Fruit fly (Drosophila melanogaster): Measurements from ENCODE around the gene emc.

The emc gene

dm6 chr3L:791251-791991 lies 42.2 kb downstream of the emc start (continued):
- peak; percentile 60; the same call in 2 of the 3 replicates for TF ChIP-seq ci (GFP tag; IDR thresholded peaks at IDR 0.05)
- TF ChIP-seq CG2875 (GFP tag; optimal IDR thresholded peaks at IDR 0.05), result peak; percentile 77
- TF ChIP-seq CG34422 (GFP tag; IDR thresholded peaks at IDR 0.05), result 0 out of 3 replicates have a peak, but pooled peaks have one; percentile 38
- TF ChIP-seq CG8388 (GFP tag; optimal IDR thresholded peaks at IDR 0.05), result peak; percentile 69
- TF ChIP-seq pum (GFP tag; optimal IDR thresholded peaks at IDR 0.05), result peak; percentile 15
- peak; percentile 7 for TF ChIP-seq dm (GFP tag; optimal IDR thresholded peaks at IDR 0.05)
- peak; percentile 25 for TF ChIP-seq CG9817 (tag; optimal IDR thresholded peaks at IDR 0.05)
- peak; percentile 85 for TF ChIP-seq Med (GFP tag)
- peak; percentile 10 for TF ChIP-seq NfI (GFP tag; optimal IDR thresholded peaks at IDR 0.05)
- TF ChIP-seq CG1603 (tag; optimal IDR thresholded peaks at IDR 0.05), result peak; percentile 73
- no peak for TF ChIP-seq Atf3 (GFP tag; optimal IDR thresholded peaks at IDR 0.05)
- TF ChIP-seq CG10959 (GFP tag; IDR thresholded peaks at IDR 0.05), result no peak
- peak; percentile 35 for TF ChIP-seq Adf1 (GFP tag; IDR thresholded peaks at IDR 0.05)
- TF ChIP-seq pb (GFP tag; optimal IDR thresholded peaks at IDR 0.05), result no peak
- no peak for TF ChIP-seq zf30C (GFP tag; optimal IDR thresholded peaks at IDR 0.05)
- no peak for TF ChIP-seq Hmx (GFP tag; optimal IDR thresholded peaks at IDR 0.05)
- no peak for TF ChIP-seq zfh2 (GFP tag; optimal IDR thresholded peaks at IDR 0.05)
- peak; percentile 82 for TF ChIP-seq Drgx (GFP tag; IDR thresholded peaks at IDR 0.05)
- peak; percentile 6 for TF ChIP-seq wek (GFP tag; optimal IDR thresholded peaks at IDR 0.05)
- TF ChIP-seq ac (GFP tag; optimal IDR thresholded peaks at IDR 0.05), result peak; percentile 50
- TF ChIP-seq unpg (GFP tag; optimal IDR thresholded peaks at IDR 0.05), result peak; percentile 78
- TF ChIP-seq CG10267 (tag; optimal IDR thresholded peaks at IDR 0.05), result peak; percentile 58
- TF ChIP-seq Eip74EF (GFP tag; optimal IDR thresholded peaks at IDR 0.05), result peak in 1 of 2 experiments; percentile 55
- no peak for TF ChIP-seq mirr (GFP tag; optimal IDR thresholded peaks at IDR 0.05)
- TF ChIP-seq scrt (GFP tag; optimal IDR thresholded peaks at IDR 0.05), result peak; percentile 23
- TF ChIP-seq Hand (GFP tag; optimal IDR thresholded peaks at IDR 0.05), result no peak
- TF ChIP-seq E2f1 (GFP tag; IDR thresholded peaks at IDR 0.05), result peak; percentile 56; the same call in 1 of the 2 replicates
- peak; percentile 18; the same call in 1 of the 2 replicates for TF ChIP-seq slbo (GFP tag; IDR thresholded peaks at IDR 0.05)
- TF ChIP-seq nom (GFP tag; optimal IDR thresholded peaks at IDR 0.05), result no peak
- TF ChIP-seq CG32532 (GFP tag; IDR thresholded peaks at IDR 0.05), result peak; percentile 41; the same call in 1 of the 2 replicates
- no peak for TF ChIP-seq schlank (tag; optimal IDR thresholded peaks at IDR 0.05)
- no peak for TF ChIP-seq CG6175 (GFP tag; IDR thresholded peaks at IDR 0.05)
- peak; percentile 58 for TF ChIP-seq chn (GFP tag; optimal IDR thresholded peaks at IDR 0.05)
- TF ChIP-seq HmgZ (tag; optimal IDR thresholded peaks at IDR 0.05), result peak; percentile 0
- TF ChIP-seq CG9609 (GFP tag; optimal IDR thresholded peaks at IDR 0.05), result peak; percentile 13
- TF ChIP-seq hkb (optimal IDR thresholded peaks at IDR 0.05), result no peak
- TF ChIP-seq hkb (GFP tag; IDR thresholded peaks at IDR 0.05), result peak; percentile 73
- TF ChIP-seq trh (GFP tag; optimal IDR thresholded peaks at IDR 0.05), result no peak
- TF ChIP-seq Hey (tag; optimal IDR thresholded peaks at IDR 0.05), result no peak
- peak; percentile 18 for TF ChIP-seq CG3281 (GFP tag; optimal IDR thresholded peaks at IDR 0.05)
- TF ChIP-seq oc (tag; optimal IDR thresholded peaks at IDR 0.05), result peak; percentile 60
- no peak for TF ChIP-seq pros (GFP tag; optimal IDR thresholded peaks at IDR 0.05)
- TF ChIP-seq tgo (GFP tag; IDR thresholded peaks at IDR 0.05), result peak; percentile 56
- 0 out of 3 replicates have a peak, but pooled peaks have one; percentile 23 for TF ChIP-seq otp (GFP tag; IDR thresholded peaks at IDR 0.05)
- TF ChIP-seq CG8290 (GFP tag; optimal IDR thresholded peaks at IDR 0.05), result peak; percentile 25
- no peak for TF ChIP-seq CG8290 (tag; optimal IDR thresholded peaks at IDR 0.05)
- peak; percentile 54 for TF ChIP-seq nerfin-1 (tag; optimal IDR thresholded peaks at IDR 0.05)
- no peak for TF ChIP-seq CG10565 (GFP tag; optimal IDR thresholded peaks at IDR 0.05)
- 0 out of 2 replicates have a peak, but pooled peaks have one; percentile 58 for TF ChIP-seq CG32767 (GFP tag; IDR thresholded peaks at IDR 0.05)
- TF ChIP-seq Lim3 (GFP tag; IDR thresholded peaks at IDR 0.05), result no peak
